Fruit fly (Drosophila melanogaster) whole organism, embryonic: Measurements from ENCODE around the gene JIL-1.

Source experiments
- CG10979 ChIP-seq: fragments of 200-800 bp; sonication (Bioruptor generic); optimal IDR thresholded peaks from 2 replicates; lab custom pipeline; 2018; ENCODE audit warnings: missing biosample characterization, mild to moderate bottlenecking, missing genetic modification characterization, moderate library complexity
- CG2875 ChIP-seq: fragments of 200-800 bp; sonication (Bioruptor generic); optimal IDR thresholded peaks from 2 replicates; lab custom pipeline; 2017; ENCODE audit warnings: missing biosample characterization, mild to moderate bottlenecking, missing genetic modification characterization, missing genetic modification reagents
- CG4328 ChIP-seq: fragments of 200-800 bp; sonication (Bioruptor generic); optimal IDR thresholded peaks from 3 replicates; lab custom pipeline; 2017; ENCODE audit warnings: missing biosample characterization, missing genetic modification reagents, missing genetic modification characterization
- CG43689 ChIP-seq: fragments of 200-800 bp; sonication (Bioruptor generic); IDR thresholded peaks from 2 replicates; pipeline ENCODE4 v1.3.6; 2022; ENCODE audit warnings: missing biosample characterization, missing genetic modification characterization
- CG7556 ChIP-seq: fragments of 200-800 bp; sonication (Bioruptor generic); optimal IDR thresholded peaks from 2 replicates; lab custom pipeline; 2017; ENCODE audit warnings: missing biosample characterization, mild to moderate bottlenecking, missing genetic modification characterization
- Chrac-16 ChIP-seq: fragments of 200-800 bp; sonication (Bioruptor generic); optimal IDR thresholded peaks from 3 replicates; lab custom pipeline; 2016; ENCODE audit warnings: missing biosample characterization, missing genetic modification characterization
- Fer3 ChIP-seq: fragments of 200-800 bp; sonication (Bioruptor generic); optimal IDR thresholded peaks from 2 replicates; lab custom pipeline; 2018; ENCODE audit warnings: missing biosample characterization, mild to moderate bottlenecking, missing genetic modification characterization, moderate library complexity
- HLH3B ChIP-seq: fragments of 200-800 bp; sonication (Bioruptor generic); IDR thresholded peaks from 2 replicates; pipeline ENCODE4 v1.3.6; 2022; ENCODE audit warnings: missing biosample characterization, missing genetic modification characterization
- Sry-β ChIP-seq: fragments of 200-800 bp; sonication (Bioruptor generic); optimal IDR thresholded peaks from 2 replicates; lab custom pipeline; 2018; ENCODE audit warnings: missing biosample characterization, mild to moderate bottlenecking, missing genetic modification characterization, moderate library complexity
- gro ChIP-seq: fragments of 200-800 bp; sonication (Bioruptor generic); optimal IDR thresholded peaks from 2 replicates; lab custom pipeline; 2016; ENCODE audit warnings: missing biosample characterization, missing genetic modification characterization
- mirr ChIP-seq: fragments of 200-800 bp; sonication (Bioruptor generic); optimal IDR thresholded peaks from 3 replicates; lab custom pipeline; 2018; ENCODE audit warnings: missing biosample characterization, mild to moderate bottlenecking, missing genetic modification characterization
- shn ChIP-seq: fragments of 200-800 bp; sonication (Bioruptor generic); optimal IDR thresholded peaks from 3 replicates; lab custom pipeline; 2016; ENCODE audit warnings: missing biosample characterization, missing genetic modification characterization
- usp ChIP-seq: fragments of >200 bp; optimal IDR thresholded peaks from 2 replicates; lab custom pipeline; 2017; ENCODE audit warnings: missing biosample characterization, missing genetic modification characterization

DNA sequence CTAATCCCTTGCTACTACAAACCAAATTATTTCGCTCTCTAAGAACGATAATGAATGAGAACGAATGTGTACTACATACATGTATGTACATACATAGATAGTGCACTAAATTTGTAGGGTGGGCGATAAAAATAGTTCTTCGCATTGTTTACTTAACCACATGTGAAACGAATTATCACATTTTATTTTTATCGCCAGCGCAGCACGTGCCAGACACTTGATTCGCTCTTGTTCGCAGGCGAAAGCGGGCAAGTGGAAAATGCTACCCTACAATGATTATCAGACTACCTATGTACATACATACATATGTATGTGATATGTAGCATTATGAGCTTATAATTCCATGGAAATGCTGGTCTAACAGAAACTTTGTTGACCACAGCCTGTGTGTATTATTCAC is 7.2 kb downstream of the JIL-1 start:
- TF ChIP-seq shn (no peak), Sry-β (no peak), CG4328 (GFP tag; lab: Kevin White, UChicago) (no peak), CG43689 (GFP tag; lab: Robert Waterston, UW) (no peak), HLH3B (GFP tag; lab: Robert Waterston, UW) (no peak), CG7556 (GFP tag; lab: Kevin White, UChicago) (no peak), CG2875 (GFP tag; lab: Kevin White, UChicago) (no peak), mirr (GFP tag; lab: Kevin White, UChicago) (peak; percentile 80), usp (GFP tag; lab: Kevin White, UChicago) (no peak), gro (GFP tag; lab: Kevin White, UChicago) (no peak), Chrac-16 (GFP tag; lab: Kevin White, UChicago) (no peak), Fer3 (no peak), CG10979 (no peak)
